Fruit fly (Drosophila melanogaster) whole organism, embryonic: ENCODE data around the gene Rtc1.

Experiments
- Awh ChIP-seq: fragments of 200-800 bp; sonication (Bioruptor generic); IDR thresholded peaks from 2 replicates; pipeline ENCODE4, ENCODE4 v1.3.6; 2022; ENCODE audit warnings: missing biosample characterization, missing genetic modification characterization
- Bgb ChIP-seq: fragments of 200-800 bp; sonication (Bioruptor generic); IDR thresholded peaks from 2 replicates; pipeline ENCODE4 v1.3.6; 2022; ENCODE audit warnings: missing biosample characterization, missing genetic modification characterization; ENCODE audit not compliant: partially characterized antibody
- CG1024 ChIP-seq: fragments of 200-800 bp; sonication (Bioruptor generic); IDR thresholded peaks from 2 replicates; pipeline ENCODE4 v1.3.6; 2022; ENCODE audit warnings: missing biosample characterization, missing genetic modification characterization
- CG10274 ChIP-seq: fragments of 200-800 bp; sonication (Bioruptor generic); optimal IDR thresholded peaks from 3 replicates; lab custom pipeline; 2017; ENCODE audit warnings: missing biosample characterization, mild to moderate bottlenecking, missing genetic modification characterization
- CG11085 ChIP-seq: fragments of 200-800 bp; sonication (Bioruptor generic); IDR thresholded peaks from 2 replicates; pipeline ENCODE4 v1.3.6; 2022; ENCODE audit warnings: missing biosample characterization, missing genetic modification characterization
- CG11456 ChIP-seq: fragments of 200-800 bp; sonication (Bioruptor generic); IDR thresholded peaks from 3 replicates; pipeline ENCODE4 v1.3.6; 2022; ENCODE audit warnings: missing biosample characterization, missing genetic modification characterization
- CG15479 ChIP-seq: fragments of 200-800 bp; sonication (Bioruptor generic); optimal IDR thresholded peaks from 3 replicates; lab custom pipeline; 2019; ENCODE audit warnings: missing biosample characterization, mild to moderate bottlenecking, missing genetic modification characterization, moderate library complexity
- CG15514 ChIP-seq: fragments of 200-800 bp; sonication (Bioruptor generic); optimal IDR thresholded peaks from 3 replicates; lab custom pipeline; 2017; ENCODE audit warnings: missing biosample characterization, missing genetic modification characterization, mild to moderate bottlenecking, moderate library complexity, missing genetic modification reagents
- CG17328 ChIP-seq: fragments of 200-800 bp; sonication (Bioruptor generic); IDR thresholded peaks from 2 replicates; pipeline ENCODE4 v1.3.6; 2022; ENCODE audit warnings: missing biosample characterization, missing genetic modification characterization
- CG17829 ChIP-seq: fragments of 200-800 bp; optimal IDR thresholded peaks from 2 replicates; lab custom pipeline; 2019; ENCODE audit warnings: missing biosample characterization, mild to moderate bottlenecking, missing genetic modification characterization, moderate library complexity
- CG2712 ChIP-seq: fragments of 200-800 bp; optimal IDR thresholded peaks from 3 replicates; lab custom pipeline; 2019; ENCODE audit warnings: missing biosample characterization, mild to moderate bottlenecking, missing genetic modification characterization, moderate library complexity
- CG2875 ChIP-seq: fragments of 200-800 bp; sonication (Bioruptor generic); optimal IDR thresholded peaks from 2 replicates; lab custom pipeline; 2017; ENCODE audit warnings: missing biosample characterization, mild to moderate bottlenecking, missing genetic modification characterization, missing genetic modification reagents
- CG32772 ChIP-seq: fragments of 200-800 bp; sonication (Bioruptor generic); IDR thresholded peaks from 2 replicates; pipeline ENCODE4 v1.3.6; 2022; ENCODE audit warnings: missing biosample characterization, missing genetic modification characterization
- CG3838 ChIP-seq: fragments of 200-800 bp; sonication (Bioruptor generic); optimal IDR thresholded peaks from 3 replicates; lab custom pipeline; 2016; ENCODE audit warnings: missing biosample characterization, missing genetic modification characterization
- CG4282 ChIP-seq: fragments of 200-800 bp; sonication (Bioruptor generic); optimal IDR thresholded peaks from 2 replicates; lab custom pipeline; 2016; ENCODE audit warnings: missing biosample characterization, missing genetic modification characterization
- CG6272 ChIP-seq: fragments of 200-800 bp; sonication (Bioruptor generic); IDR thresholded peaks from 2 replicates; pipeline ENCODE4 v1.3.6; 2022; ENCODE audit warnings: missing biosample characterization, missing genetic modification characterization
- CG8388 ChIP-seq: fragments of 200-800 bp; sonication (Bioruptor generic); optimal IDR thresholded peaks from 2 replicates; lab custom pipeline; 2019; ENCODE audit warnings: missing biosample characterization, mild to moderate bottlenecking, missing genetic modification characterization, moderate library complexity
- CG9876 ChIP-seq: fragments of 200-800 bp; sonication (Bioruptor generic); optimal IDR thresholded peaks from 2 replicates; lab custom pipeline; 2016; ENCODE audit warnings: missing biosample characterization, missing genetic modification characterization
- Camta ChIP-seq: fragments of 200-800 bp; sonication (Bioruptor generic); optimal IDR thresholded peaks from 2 replicates; lab custom pipeline; 2016; ENCODE audit warnings: missing biosample characterization, missing genetic modification characterization
- CrebB ChIP-seq: fragments of 200-800 bp; sonication (Bioruptor generic); optimal IDR thresholded peaks from 3 replicates; lab custom pipeline; 2018; ENCODE audit warnings: missing biosample characterization, mild to moderate bottlenecking, missing genetic modification characterization
- E2f2 ChIP-seq: fragments of 200-800 bp; sonication (Bioruptor generic); IDR thresholded peaks from 2 replicates; pipeline ENCODE4 v1.3.6; 2022; ENCODE audit warnings: missing biosample characterization, missing genetic modification characterization
- Hand ChIP-seq: fragments of 200-800 bp; sonication (Bioruptor generic); optimal IDR thresholded peaks from 2 replicates; lab custom pipeline; 2017; ENCODE audit warnings: mild to moderate bottlenecking, missing biosample characterization, missing genetic modification reagents, missing genetic modification characterization
- Hey ChIP-seq: fragments of 200-800 bp; sonication (Bioruptor generic); optimal IDR thresholded peaks from 3 replicates; lab custom pipeline; 2018; ENCODE audit warnings: missing biosample characterization, mild to moderate bottlenecking, missing genetic modification characterization
- Nf-YC ChIP-seq: fragments of 200-800 bp; optimal IDR thresholded peaks from 3 replicates; lab custom pipeline; 2019; ENCODE audit warnings: missing biosample characterization, mild to moderate bottlenecking, missing genetic modification characterization, moderate library complexity
- Side ChIP-seq: fragments of 200-800 bp; sonication (Bioruptor generic); optimal IDR thresholded peaks from 2 replicates; lab custom pipeline; 2016; ENCODE audit warnings: missing biosample characterization, missing genetic modification characterization
- Sox102F ChIP-seq: fragments of 200-800 bp; sonication (Bioruptor generic); optimal IDR thresholded peaks from 2 replicates; lab custom pipeline; 2018; ENCODE audit warnings: missing biosample characterization, mild to moderate bottlenecking, missing genetic modification characterization, moderate library complexity
- Trl ChIP-seq, 3 experiments: fragments of >200 bp in 2 of 3; fragments of 200-800 bp in 1 of 3; sonication (Bioruptor generic) in 1 of 3; optimal IDR thresholded peaks; 2 replicates in 1 of 3; 3 replicates in 2 of 3; lab custom pipeline; 2016 to 2017; ENCODE audit warnings: missing biosample characterization in 1 of 3, missing genetic modification characterization in 1 of 3
- al ChIP-seq: fragments of 200-800 bp; sonication (Bioruptor generic); IDR thresholded peaks from 2 replicates; pipeline ENCODE4 v1.3.6; 2022; ENCODE audit warnings: missing biosample characterization, missing genetic modification characterization
- bowl ChIP-seq: fragments of 200-800 bp; sonication (Bioruptor generic); IDR thresholded peaks from 2 replicates; pipeline ENCODE4 v1.3.6; 2022; ENCODE audit warnings: missing biosample characterization, missing genetic modification characterization
- cas ChIP-seq: fragments of 200-800 bp; sonication (Bioruptor generic); IDR thresholded peaks from 2 replicates; pipeline ENCODE4 v1.3.6; 2022; ENCODE audit warnings: missing biosample characterization, missing genetic modification characterization
- caup ChIP-seq: fragments of 200-800 bp; sonication (Bioruptor generic); optimal IDR thresholded peaks from 3 replicates; lab custom pipeline; 2017; ENCODE audit warnings: missing biosample characterization, mild to moderate bottlenecking, missing genetic modification characterization, moderate library complexity; ENCODE audit not compliant: severe bottlenecking
- cg ChIP-seq: fragments of 200-800 bp; sonication (Bioruptor generic); optimal IDR thresholded peaks from 3 replicates; lab custom pipeline; 2019; ENCODE audit warnings: missing biosample characterization, mild to moderate bottlenecking, missing genetic modification characterization, moderate library complexity
- dan ChIP-seq: fragments of 200-800 bp; sonication (Bioruptor generic); IDR thresholded peaks from 2 replicates; pipeline ENCODE4 v1.3.6; 2022; ENCODE audit warnings: missing biosample characterization, missing genetic modification characterization
- dm ChIP-seq: fragments of 200-800 bp; sonication (Bioruptor generic); optimal IDR thresholded peaks from 3 replicates; lab custom pipeline; 2016; ENCODE audit warnings: missing biosample characterization, missing genetic modification characterization
- dpn ChIP-seq, 2 experiments: fragments of 200-800 bp; sonication (Bioruptor generic); optimal IDR thresholded peaks; 3 replicates each; lab custom pipeline; 2016; ENCODE audit warnings: missing biosample characterization in 2 of 2, missing genetic modification characterization in 2 of 2
- dysf ChIP-seq: fragments of 200-800 bp; sonication (Bioruptor generic); IDR thresholded peaks from 3 replicates; pipeline ENCODE4 v1.3.6; 2022; ENCODE audit warnings: missing biosample characterization, missing genetic modification characterization
- fd3F ChIP-seq: fragments of 200-800 bp; sonication (Bioruptor generic); optimal IDR thresholded peaks from 2 replicates; lab custom pipeline; 2018; ENCODE audit warnings: missing biosample characterization, mild to moderate bottlenecking, missing genetic modification characterization, moderate library complexity
- grau ChIP-seq: fragments of 200-800 bp; optimal IDR thresholded peaks from 3 replicates; lab custom pipeline; 2019; ENCODE audit warnings: missing biosample characterization, mild to moderate bottlenecking, missing genetic modification characterization, moderate library complexity
- grn ChIP-seq: fragments of 200-800 bp; sonication (Bioruptor generic); optimal IDR thresholded peaks from 3 replicates; lab custom pipeline; 2017; ENCODE audit warnings: missing biosample characterization, missing genetic modification characterization
- gsb ChIP-seq: fragments of 200-800 bp; sonication (Bioruptor generic); IDR thresholded peaks from 2 replicates; pipeline ENCODE4 v1.3.6; 2022; ENCODE audit warnings: missing biosample characterization, missing genetic modification characterization
- knrl ChIP-seq: fragments of 200-800 bp; sonication (Bioruptor generic); IDR thresholded peaks from 3 replicates; pipeline ENCODE4 v1.3.6; 2022; ENCODE audit warnings: missing biosample characterization, missing genetic modification characterization; ENCODE audit not compliant: partially characterized antibody
- maf-S ChIP-seq: fragments of 200-800 bp; sonication (Bioruptor generic); optimal IDR thresholded peaks from 2 replicates; lab custom pipeline; 2016; ENCODE audit warnings: missing biosample characterization, missing genetic modification characterization
- oc ChIP-seq: fragments of 200-800 bp; sonication (Bioruptor generic); optimal IDR thresholded peaks from 2 replicates; lab custom pipeline; 2018; ENCODE audit warnings: missing biosample characterization, mild to moderate bottlenecking, missing genetic modification characterization, moderate library complexity
- odd ChIP-seq: fragments of 200-800 bp; sonication (Bioruptor generic); optimal IDR thresholded peaks from 2 replicates; lab custom pipeline; 2017; ENCODE audit warnings: missing biosample characterization, mild to moderate bottlenecking, missing genetic modification characterization
- pb ChIP-seq: fragments of 200-800 bp; sonication (Bioruptor generic); optimal IDR thresholded peaks from 3 replicates; lab custom pipeline; 2016; ENCODE audit warnings: missing biosample characterization, missing genetic modification characterization
- psq ChIP-seq: fragments of 200-800 bp; sonication (Bioruptor generic); optimal IDR thresholded peaks from 2 replicates; lab custom pipeline; 2017; ENCODE audit warnings: missing biosample characterization, missing genetic modification characterization
- repo ChIP-seq: fragments of 200-800 bp; sonication (Bioruptor generic); optimal IDR thresholded peaks from 2 replicates; lab custom pipeline; 2016; ENCODE audit warnings: missing biosample characterization, missing genetic modification characterization
- ro ChIP-seq: fragments of 200-800 bp; sonication (Bioruptor generic); IDR thresholded peaks from 2 replicates; pipeline ENCODE4 v1.3.6; 2022; ENCODE audit warnings: missing biosample characterization, missing genetic modification characterization
- tap ChIP-seq: fragments of 200-800 bp; optimal IDR thresholded peaks from 3 replicates; lab custom pipeline; 2019; ENCODE audit warnings: missing biosample characterization, mild to moderate bottlenecking, missing genetic modification characterization, moderate library complexity
- trem ChIP-seq: fragments of 200-800 bp; optimal IDR thresholded peaks from 3 replicates; lab custom pipeline; 2019; ENCODE audit warnings: missing biosample characterization, mild to moderate bottlenecking, missing genetic modification characterization, moderate library complexity
- trh ChIP-seq: fragments of 200-800 bp; sonication (Bioruptor generic); optimal IDR thresholded peaks from 2 replicates; lab custom pipeline; 2016; ENCODE audit warnings: missing biosample characterization, missing genetic modification characterization
- tup ChIP-seq: fragments of 200-800 bp; sonication (Bioruptor generic); optimal IDR thresholded peaks from 2 replicates; lab custom pipeline; 2016; ENCODE audit warnings: missing biosample characterization, mild to moderate bottlenecking, missing genetic modification characterization, moderate library complexity

Gene Rtc1

dm6 chrX:13721934-13722333 lies 35.0 kb upstream of the Rtc1 start, which contains the start of the genes Mrgn1 and mus101 (continued):
- TF ChIP-seq odd (GFP tag; lab: Kevin White, UChicago) (no peak), CG4282 (no peak), CG3838 (no peak), repo (GFP tag; lab: Kevin White, UChicago) (no peak), CG17328 (GFP tag; lab: Robert Waterston, UW) (no peak), tap (no peak), pb (GFP tag; lab: Kevin White, UChicago) (no peak), Side (GFP tag; lab: Kevin White, UChicago) (no peak), Hey (tag; lab: Kevin White, UChicago) (no peak), bowl (GFP tag; lab: Robert Waterston, UW) (no peak), trh (GFP tag; lab: Kevin White, UChicago) (no peak), grn (GFP tag; lab: Kevin White, UChicago) (no peak), caup (no peak), ro (GFP tag; lab: Robert Waterston, UW) (no peak), Awh (GFP tag; lab: Robert Waterston, UW) (no peak), CG15514 (GFP tag; lab: Kevin White, UChicago) (no peak), cas (GFP tag; lab: Robert Waterston, UW) (no peak), CrebB (tag; lab: Kevin White, UChicago) (no peak), gsb (GFP tag; lab: Robert Waterston, UW) (no peak), Trl (optimal IDR thresholded peaks at IDR 0.05; lab: Kevin White, UChicago) (no peak), Trl (GFP tag; optimal IDR thresholded peaks at IDR 0.05; lab: Kevin White, UChicago) (no peak), Nf-YC (no peak), CG9876 (GFP tag; lab: Kevin White, UChicago) (no peak), Bgb (GFP tag; lab: Robert Waterston, UW) (peak; percentile 70), CG17829 (tag; lab: Kevin White, UChicago) (peak; percentile 41), dysf (no peak), CG15479 (GFP tag; lab: Kevin White, UChicago) (no peak), trem (tag; lab: Kevin White, UChicago) (peak; percentile 80), CG6272 (GFP tag; lab: Robert Waterston, UW) (no peak), cg (peak; percentile 30), oc (tag; lab: Kevin White, UChicago) (no peak), Camta (GFP tag; lab: Kevin White, UChicago) (no peak), al (GFP tag; lab: Robert Waterston, UW) (no peak), dpn (GFP tag; optimal IDR thresholded peaks at IDR 0.05; lab: Kevin White, UChicago) (no peak), grau (tag; lab: Kevin White, UChicago) (no peak), CG2712 (tag; lab: Kevin White, UChicago) (no peak), CG11456 (GFP tag; lab: Robert Waterston, UW) (no peak), knrl (GFP tag; lab: Robert Waterston, UW) (peak; percentile 81), CG11085 (GFP tag; lab: Robert Waterston, UW) (no peak), tup (GFP tag; lab: Kevin White, UChicago) (no peak), dan (GFP tag; lab: Robert Waterston, UW) (no peak), Sox102F (GFP tag; lab: Kevin White, UChicago) (no peak), E2f2 (GFP tag; lab: Robert Waterston, UW) (peak; percentile 82), CG10274 (GFP tag; lab: Kevin White, UChicago) (no peak), CG32772 (no peak), CG1024 (GFP tag; lab: Robert Waterston, UW) (no peak), psq (GFP tag; lab: Kevin White, UChicago) (peak; percentile 58), maf-S (GFP tag; lab: Kevin White, UChicago) (no peak), dm (GFP tag; lab: Kevin White, UChicago) (no peak), fd3F (no peak), CG2875 (GFP tag; lab: Kevin White, UChicago) (no peak), CG8388 (GFP tag; lab: Kevin White, UChicago) (no peak), Hand (GFP tag; lab: Kevin White, UChicago) (no peak)
